Worm (Caenorhabditis elegans) whole organism, L3 larva: ENCODE results near the gene zipt-3.

Source experiments
- aly-2 ChIP-seq: fragments of 150-350 bp; optimal IDR thresholded peaks from 2 replicates; lab custom pipeline; 2014; ENCODE audit warnings: missing biosample characterization, missing genetic modification characterization
- snpc-4 ChIP-seq: fragments of 150-350 bp; optimal IDR thresholded peaks from 2 replicates; lab custom pipeline; 2014; ENCODE audit warnings: missing biosample characterization, missing genetic modification characterization

DNA sequence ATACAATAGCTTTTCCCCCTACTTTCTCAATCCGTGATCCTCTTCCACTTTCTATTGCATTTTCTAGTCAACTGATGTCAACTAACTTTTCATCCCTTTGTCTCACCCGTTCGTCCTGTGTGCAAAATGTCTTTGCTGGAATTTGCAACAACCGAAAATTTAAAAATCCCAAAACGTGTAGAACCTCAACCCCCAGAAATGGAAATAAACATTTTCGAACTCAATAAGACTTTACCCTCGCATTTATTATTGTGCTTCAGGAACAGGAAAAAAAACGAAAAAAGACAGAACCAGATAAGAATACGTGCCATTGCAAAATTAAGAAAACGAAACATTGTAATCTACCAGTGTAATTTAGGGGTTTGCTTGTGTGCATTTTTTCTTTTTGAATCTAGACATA, 5.8 kb upstream of the zipt-3 start:
- TF ChIP-seq aly-2 (tag; lab: Kevin White, UChicago) (no peak), snpc-4 (tag; lab: Kevin White, UChicago) (no peak)
